Fruit fly (Drosophila melanogaster): ENCODE results near the gene lsn.

Gene lsn

DNA sequence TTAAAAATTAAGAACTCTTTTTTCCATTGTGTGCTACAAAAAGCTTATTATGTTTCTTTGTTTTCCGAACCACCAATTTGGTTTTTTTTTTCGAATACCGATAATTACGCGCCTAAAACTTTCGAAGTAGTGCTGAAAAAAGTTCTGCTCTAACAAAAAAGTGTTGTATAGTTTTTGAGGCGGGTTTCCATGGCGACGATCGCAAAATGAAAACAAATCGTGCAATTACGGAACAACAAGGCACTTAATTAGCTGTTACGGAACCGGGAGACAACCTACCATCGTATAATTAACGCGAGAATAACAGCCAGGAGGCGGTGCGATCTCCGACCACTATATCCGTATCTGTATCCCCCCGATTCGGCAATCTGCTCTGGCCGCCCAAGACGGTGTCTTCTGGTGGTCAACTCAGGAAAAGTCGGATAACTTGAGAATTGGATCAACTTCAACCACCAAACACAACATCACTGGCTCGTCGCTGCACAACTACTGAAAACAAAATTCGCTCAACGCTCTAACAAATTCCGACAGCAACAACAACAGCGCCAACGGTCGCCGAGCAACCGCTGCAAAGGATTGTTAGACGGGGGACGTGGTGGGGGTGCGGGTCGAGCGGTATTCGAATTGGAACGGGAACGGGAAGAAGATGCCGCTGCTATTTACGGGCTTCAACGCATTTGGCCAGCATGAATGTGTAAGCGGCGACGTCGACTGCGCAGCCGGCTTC is 22.1 kb downstream of the lsn start, which contains the start of the genes CG6678 and dnd:
Gene CG6678 (plus strand): TSS at position 169 of the 727 bp plus-strand sequence.
Gene dnd (minus strand): TSS at position 495 of the 727 bp plus-strand sequence.
- TF ChIP-seq crp (GFP tag; optimal IDR thresholded peaks at IDR 0.05) (peak in 1 of 2 experiments; percentile 28), eve (GFP tag; optimal IDR thresholded peaks at IDR 0.05) (no peak), CG4730 (GFP tag; IDR thresholded peaks at IDR 0.05) (no peak), Chrac-16 (GFP tag; optimal IDR thresholded peaks at IDR 0.05) (no peak), CG12219 (GFP tag; optimal IDR thresholded peaks at IDR 0.05) (no peak), exex (tag; optimal IDR thresholded peaks at IDR 0.05) (peak; percentile 56), Sry-δ (GFP tag; optimal IDR thresholded peaks at IDR 0.05) (peak; percentile 72), sens (GFP tag) (peak; percentile 43), Dref (GFP tag; IDR thresholded peaks at IDR 0.05) (peak; percentile 60), CG4360 (GFP tag; IDR thresholded peaks at IDR 0.05) (peak; percentile 82), E2f2 (GFP tag; IDR thresholded peaks at IDR 0.05) (peak; percentile 90), Hr51 (GFP tag; optimal IDR thresholded peaks at IDR 0.05) (no peak), Dp (GFP tag; optimal IDR thresholded peaks at IDR 0.05) (peak; percentile 81), sr (GFP tag; IDR thresholded peaks at IDR 0.05) (0 out of 3 replicates have a peak, but pooled peaks have one; percentile 3), bbx (GFP tag; IDR thresholded peaks at IDR 0.05; ENCODE audit: partially characterized antibody) (0 out of 2 replicates have a peak, but pooled peaks have one; percentile 21), NFAT (GFP tag; IDR thresholded peaks at IDR 0.05) (peak; percentile 59; the same call in 1 of the 2 replicates), CG10267 (tag; optimal IDR thresholded peaks at IDR 0.05) (peak; percentile 68), CG13287 (GFP tag; IDR thresholded peaks at IDR 0.05; ENCODE audit: partially characterized antibody) (peak; percentile 36), MBD-R2 (GFP tag; IDR thresholded peaks at IDR 0.05) (peak; percentile 35), Dll (GFP tag; IDR thresholded peaks at IDR 0.05; ENCODE audit: partially characterized antibody) (peak; percentile 37; the same call in 1 of the 4 replicates), Rfx (GFP tag; IDR thresholded peaks at IDR 0.05) (peak; percentile 97), da (GFP tag; optimal IDR thresholded peaks at IDR 0.05) (no peak), gcm (GFP tag; optimal IDR thresholded peaks at IDR 0.05) (no peak), CG31365 (tag; optimal IDR thresholded peaks at IDR 0.05) (peak; percentile 14), Vsx1 (GFP tag; optimal IDR thresholded peaks at IDR 0.05) (peak; percentile 91), CG15073 (GFP tag; optimal IDR thresholded peaks at IDR 0.05) (no peak), Adf1 (GFP tag; IDR thresholded peaks at IDR 0.05) (peak; percentile 49), CG2116 (GFP tag; optimal IDR thresholded peaks at IDR 0.05) (peak; percentile 88), stwl (tag; optimal IDR thresholded peaks at IDR 0.05) (peak; percentile 36), Pdp1 (GFP tag; optimal IDR thresholded peaks at IDR 0.05) (peak in 1 of 2 experiments; percentile 81), kni (GFP tag; optimal IDR thresholded peaks at IDR 0.05) (peak; percentile 36), crol (GFP tag; IDR thresholded peaks at IDR 0.05) (peak; percentile 92), pzg (GFP tag; optimal IDR thresholded peaks at IDR 0.05) (peak; percentile 35), CG9437 (GFP tag; optimal IDR thresholded peaks at IDR 0.05) (peak; percentile 10)

DNA sequence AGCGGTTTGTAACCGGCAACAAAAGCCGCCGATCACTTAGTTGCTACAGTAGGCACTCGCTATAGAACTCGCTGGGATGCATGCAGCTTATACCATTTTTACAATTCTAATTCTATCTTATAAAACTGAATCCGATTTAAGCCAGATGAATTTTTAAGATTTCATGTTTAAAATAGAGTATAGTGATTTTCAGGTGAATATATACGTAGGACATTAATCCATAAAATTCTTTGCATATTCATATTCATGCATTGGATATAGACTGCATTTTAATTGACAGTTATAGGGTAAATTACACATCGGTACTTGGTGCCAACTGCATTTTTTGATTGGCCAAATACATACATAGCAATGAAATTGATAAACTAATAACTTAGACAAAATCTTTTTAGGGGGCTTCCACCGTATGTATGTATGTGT is 22.6 kb downstream of the lsn start:
- peak; percentile 14 for TF ChIP-seq slou (GFP tag; optimal IDR thresholded peaks at IDR 0.05)
- peak; percentile 36 for TF ChIP-seq gem (tag; optimal IDR thresholded peaks at IDR 0.05)
- TF ChIP-seq CG16863 (GFP tag; optimal IDR thresholded peaks at IDR 0.05) = peak; percentile 12
- TF ChIP-seq Hr51 (GFP tag; optimal IDR thresholded peaks at IDR 0.05) = no peak
- TF ChIP-seq CG34376 (GFP tag; optimal IDR thresholded peaks at IDR 0.05) = no peak
- TF ChIP-seq CG18262 (tag; optimal IDR thresholded peaks at IDR 0.05) = peak; percentile 79
- peak; percentile 57 for TF ChIP-seq E2f1 (GFP tag; IDR thresholded peaks at IDR 0.05)
- TF ChIP-seq CG1603 (tag; optimal IDR thresholded peaks at IDR 0.05) = peak; percentile 44
- TF ChIP-seq CG7839 (tag; optimal IDR thresholded peaks at IDR 0.05) = peak; percentile 75
- no peak for TF ChIP-seq wdn (GFP tag; IDR thresholded peaks at IDR 0.05)
- no peak for TF ChIP-seq CG18764 (GFP tag; optimal IDR thresholded peaks at IDR 0.05)
- TF ChIP-seq ase (GFP tag; IDR thresholded peaks at IDR 0.05) = peak; percentile 59; the same call in 1 of the 3 replicates
- peak; percentile 34 for TF ChIP-seq fd96Cb (tag; optimal IDR thresholded peaks at IDR 0.05)
- peak; percentile 45; the same call in 1 of the 2 replicates for TF ChIP-seq Rfx (GFP tag; IDR thresholded peaks at IDR 0.05)
- TF ChIP-seq pita (GFP tag; optimal IDR thresholded peaks at IDR 0.05) = no peak
- TF ChIP-seq pum (GFP tag; optimal IDR thresholded peaks at IDR 0.05) = peak; percentile 11
- TF ChIP-seq jigr1 (GFP tag; IDR thresholded peaks at IDR 0.05) = no peak
